Fruit fly (Drosophila melanogaster) whole organism, embryonic: ENCODE measurements around the gene MESR3.

ENCODE experiments used
- CG10654 ChIP-seq: fragments of 200-800 bp; sonication (Bioruptor generic); optimal IDR thresholded peaks from 2 replicates; lab custom pipeline; 2016; ENCODE audit warnings: missing biosample characterization, missing genetic modification characterization
- CG11085 ChIP-seq: fragments of 200-800 bp; sonication (Bioruptor generic); IDR thresholded peaks from 2 replicates; pipeline ENCODE4 v1.3.6; 2022; ENCODE audit warnings: missing biosample characterization, missing genetic modification characterization
- CG12236 ChIP-seq: fragments of 200-800 bp; sonication (Bioruptor generic); optimal IDR thresholded peaks from 2 replicates; lab custom pipeline; 2016; ENCODE audit warnings: missing biosample characterization, missing genetic modification characterization
- CG1233 ChIP-seq: fragments of 200-800 bp; sonication (Bioruptor generic); optimal IDR thresholded peaks from 4 replicates; lab custom pipeline; 2018; ENCODE audit warnings: missing biosample characterization, mild to moderate bottlenecking, missing genetic modification characterization
- CG12769 ChIP-seq: fragments of 200-800 bp; sonication (Bioruptor generic); optimal IDR thresholded peaks from 2 replicates; lab custom pipeline; 2019; ENCODE audit warnings: missing biosample characterization, mild to moderate bottlenecking, missing genetic modification characterization, moderate library complexity
- CG12942 ChIP-seq: fragments of 200-800 bp; sonication (Bioruptor generic); optimal IDR thresholded peaks from 3 replicates; lab custom pipeline; 2016; ENCODE audit warnings: missing biosample characterization, missing genetic modification characterization
- CG14441 ChIP-seq: fragments of 200-800 bp; sonication (Bioruptor generic); IDR thresholded peaks from 2 replicates; pipeline ENCODE4 v1.3.6; 2022; ENCODE audit warnings: missing biosample characterization, missing genetic modification characterization
- CG1529 ChIP-seq: fragments of 200-800 bp; sonication (Bioruptor generic); optimal IDR thresholded peaks from 3 replicates; lab custom pipeline; 2018; ENCODE audit warnings: missing biosample characterization, missing genetic modification characterization
- CG16779 ChIP-seq: fragments of 200-800 bp; sonication (Bioruptor generic); IDR thresholded peaks from 2 replicates; pipeline ENCODE4 v1.3.6; 2022; ENCODE audit warnings: missing biosample characterization, missing genetic modification characterization
- CG16813 ChIP-seq: fragments of 200-800 bp; sonication (Bioruptor generic); IDR thresholded peaks from 3 replicates; pipeline ENCODE4 v1.3.6; 2022; ENCODE audit warnings: missing biosample characterization, missing genetic modification characterization; ENCODE audit not compliant: partially characterized antibody
- CG3407 ChIP-seq: fragments of 200-800 bp; sonication (Bioruptor generic); optimal IDR thresholded peaks from 2 replicates; lab custom pipeline; 2018; ENCODE audit warnings: missing biosample characterization, mild to moderate bottlenecking, missing genetic modification characterization
- CG34224 ChIP-seq: fragments of 200-800 bp; sonication (Bioruptor generic); IDR thresholded peaks from 3 replicates; pipeline ENCODE4 v1.3.6; 2022; ENCODE audit warnings: missing biosample characterization, missing genetic modification characterization; ENCODE audit not compliant: partially characterized antibody
- CG34422 ChIP-seq: fragments of 200-800 bp; sonication (Bioruptor generic); IDR thresholded peaks from 3 replicates; pipeline ENCODE4 v1.3.6; 2022; ENCODE audit warnings: missing biosample characterization, missing genetic modification characterization
- CG3847 ChIP-seq: fragments of 200-800 bp; sonication (Bioruptor generic); IDR thresholded peaks from 2 replicates; pipeline ENCODE4 v1.3.6; 2022; ENCODE audit warnings: missing biosample characterization, missing genetic modification characterization
- CG5245 ChIP-seq: fragments of 200-800 bp; sonication (Bioruptor generic); optimal IDR thresholded peaks from 3 replicates; lab custom pipeline; 2016; ENCODE audit warnings: missing biosample characterization, missing genetic modification characterization
- CG6175 ChIP-seq: fragments of 200-800 bp; sonication (Bioruptor generic); IDR thresholded peaks from 3 replicates; pipeline ENCODE4 v1.3.6; 2022; ENCODE audit warnings: missing biosample characterization, missing genetic modification characterization
- CG7271 ChIP-seq: fragments of 200-800 bp; sonication (Bioruptor generic); optimal IDR thresholded peaks from 2 replicates; lab custom pipeline; 2018; ENCODE audit warnings: missing biosample characterization, mild to moderate bottlenecking, missing genetic modification characterization, moderate library complexity
- CG7357 ChIP-seq: fragments of 200-800 bp; sonication (Bioruptor generic); IDR thresholded peaks from 3 replicates; pipeline ENCODE4 v1.3.6; 2022; ENCODE audit warnings: missing biosample characterization, missing genetic modification characterization
- CG7963 ChIP-seq: fragments of 200-800 bp; sonication (Bioruptor generic); IDR thresholded peaks from 3 replicates; pipeline ENCODE4 v1.3.6; 2022; ENCODE audit warnings: missing biosample characterization, missing genetic modification characterization; ENCODE audit not compliant: partially characterized antibody
- CG8944 ChIP-seq: fragments of 200-800 bp; sonication (Bioruptor generic); optimal IDR thresholded peaks from 3 replicates; lab custom pipeline; 2016; ENCODE audit warnings: missing biosample characterization, missing genetic modification characterization
- D19A ChIP-seq: fragments of 200-800 bp; optimal IDR thresholded peaks from 3 replicates; lab custom pipeline; 2019; ENCODE audit warnings: missing biosample characterization, mild to moderate bottlenecking, missing genetic modification characterization, moderate library complexity
- D19B ChIP-seq: fragments of 200-800 bp; sonication (Bioruptor generic); optimal IDR thresholded peaks from 2 replicates; lab custom pipeline; 2017; ENCODE audit warnings: missing biosample characterization, mild to moderate bottlenecking, missing genetic modification characterization
- Dip2 ChIP-seq: fragments of 200-800 bp; sonication (Bioruptor generic); IDR thresholded peaks from 2 replicates; pipeline ENCODE4 v1.3.6; 2022; ENCODE audit warnings: missing biosample characterization, missing genetic modification characterization
- Dll ChIP-seq: fragments of 200-800 bp; sonication (Bioruptor generic); IDR thresholded peaks from 4 replicates; pipeline ENCODE4 v1.3.6; 2022; ENCODE audit warnings: missing biosample characterization, missing genetic modification characterization; ENCODE audit not compliant: partially characterized antibody
- Dref ChIP-seq: fragments of 200-800 bp; sonication (Bioruptor generic); IDR thresholded peaks from 2 replicates; pipeline ENCODE4 v1.3.6; 2022; ENCODE audit warnings: missing biosample characterization, missing genetic modification characterization
- Gsc ChIP-seq: fragments of 200-800 bp; sonication (Bioruptor generic); IDR thresholded peaks from 2 replicates; pipeline ENCODE4 v1.3.6; 2022; ENCODE audit warnings: missing biosample characterization, missing genetic modification characterization
- Hr39 ChIP-seq: fragments of >200 bp; optimal IDR thresholded peaks from 2 replicates; lab custom pipeline; 2017
- Jarid2 ChIP-seq: fragments of 200-800 bp; sonication (Bioruptor generic); optimal IDR thresholded peaks from 3 replicates; lab custom pipeline; 2017; ENCODE audit warnings: mild to moderate bottlenecking, missing biosample characterization, missing genetic modification reagents, missing genetic modification characterization
- Max ChIP-seq: fragments of 200-800 bp; sonication (Bioruptor generic); optimal IDR thresholded peaks from 2 replicates; lab custom pipeline; 2016; ENCODE audit warnings: missing biosample characterization, mild to moderate bottlenecking, missing genetic modification characterization
- Nf-YB ChIP-seq: fragments of 200-800 bp; sonication (Bioruptor generic); optimal IDR thresholded peaks from 3 replicates; lab custom pipeline; 2019; ENCODE audit warnings: missing biosample characterization, mild to moderate bottlenecking, missing genetic modification characterization, moderate library complexity
- Ravus ChIP-seq: fragments of 200-800 bp; sonication (Bioruptor generic); IDR thresholded peaks from 2 replicates; pipeline ENCODE4 v1.3.6; 2022; ENCODE audit warnings: missing biosample characterization, missing genetic modification characterization
- Sin3A ChIP-seq: fragments of >200 bp; optimal IDR thresholded peaks from 2 replicates; lab custom pipeline; 2018
- Tbp ChIP-seq: fragments of >200 bp; optimal IDR thresholded peaks from 2 replicates; lab custom pipeline; 2018; ENCODE audit warnings: missing biosample characterization, missing genetic modification characterization
- bigmax ChIP-seq: fragments of 200-800 bp; sonication (Bioruptor generic); optimal IDR thresholded peaks from 2 replicates; lab custom pipeline; 2018; ENCODE audit warnings: missing biosample characterization, mild to moderate bottlenecking, missing genetic modification characterization
- dmrt11E ChIP-seq: fragments of 200-800 bp; sonication (Bioruptor generic); optimal IDR thresholded peaks from 3 replicates; lab custom pipeline; 2018; ENCODE audit warnings: missing biosample characterization, mild to moderate bottlenecking, missing genetic modification characterization, moderate library complexity
- ewg ChIP-seq: fragments of 200-800 bp; sonication (Bioruptor generic); optimal IDR thresholded peaks from 3 replicates; lab custom pipeline; 2017; ENCODE audit warnings: mild to moderate bottlenecking, missing biosample characterization, missing genetic modification reagents, missing genetic modification characterization
- ftz-f1 ChIP-seq: fragments of 200-800 bp; sonication (Bioruptor generic); optimal IDR thresholded peaks from 2 replicates; lab custom pipeline; 2016; ENCODE audit warnings: missing biosample characterization, missing genetic modification characterization
- ham ChIP-seq: fragments of 200-800 bp; sonication (Bioruptor generic); IDR thresholded peaks from 2 replicates; pipeline ENCODE4 v1.3.6; 2022; ENCODE audit warnings: missing biosample characterization, missing genetic modification characterization
- ind ChIP-seq: fragments of 200-800 bp; sonication (Bioruptor generic); optimal IDR thresholded peaks from 3 replicates; lab custom pipeline; 2016; ENCODE audit warnings: missing biosample characterization, missing genetic modification characterization
- jumu ChIP-seq: fragments of 200-800 bp; sonication (Bioruptor generic); optimal IDR thresholded peaks from 3 replicates; lab custom pipeline; 2016; ENCODE audit warnings: missing biosample characterization, missing genetic modification characterization
- lbe ChIP-seq: fragments of 200-800 bp; sonication (Bioruptor generic); optimal IDR thresholded peaks from 2 replicates; lab custom pipeline; 2016; ENCODE audit warnings: missing biosample characterization, mild to moderate bottlenecking, missing genetic modification characterization
- mld ChIP-seq: fragments of 200-800 bp; sonication (Bioruptor generic); IDR thresholded peaks from 3 replicates; pipeline ENCODE4 v1.3.6; 2022; ENCODE audit warnings: missing biosample characterization, missing genetic modification characterization; ENCODE audit not compliant: partially characterized antibody
- org-1 ChIP-seq: fragments of 200-800 bp; sonication (Bioruptor generic); optimal IDR thresholded peaks from 2 replicates; lab custom pipeline; 2017; ENCODE audit warnings: missing biosample characterization, missing genetic modification characterization
- pan ChIP-seq, 4 experiments: fragments of >200 bp in 3 of 4; fragments of 200-800 bp in 1 of 4; sonication (Bioruptor generic) in 1 of 4; optimal IDR thresholded peaks in 3 of 4; IDR thresholded peaks in 1 of 4; 2 replicates each; pipeline versions ENCODE4 v1.3.6 to Lab custom; 2017 to 2022; ENCODE audit warnings: missing biosample characterization in 2 of 4, missing genetic modification characterization in 2 of 4, mixed read lengths in 1 of 4
- stc ChIP-seq: fragments of 200-800 bp; sonication (Bioruptor generic); IDR thresholded peaks from 2 replicates; pipeline ENCODE4 v1.3.6; 2022; ENCODE audit warnings: missing biosample characterization, missing genetic modification characterization
- toy ChIP-seq: fragments of 200-800 bp; sonication (Bioruptor generic); IDR thresholded peaks from 2 replicates; pipeline ENCODE4 v1.3.6; 2022; ENCODE audit warnings: missing biosample characterization, missing genetic modification characterization
- trem ChIP-seq: fragments of 200-800 bp; optimal IDR thresholded peaks from 3 replicates; lab custom pipeline; 2019; ENCODE audit warnings: missing biosample characterization, mild to moderate bottlenecking, missing genetic modification characterization, moderate library complexity
- vfl ChIP-seq: fragments of 200-800 bp; sonication (Bioruptor generic); optimal IDR thresholded peaks from 2 replicates; lab custom pipeline; 2016; ENCODE audit warnings: missing biosample characterization, missing genetic modification characterization
- wek ChIP-seq: fragments of 200-800 bp; sonication (Bioruptor generic); optimal IDR thresholded peaks from 3 replicates; lab custom pipeline; 2018; ENCODE audit warnings: missing biosample characterization, mild to moderate bottlenecking, missing genetic modification characterization, moderate library complexity
- zen ChIP-seq: fragments of 200-800 bp; sonication (Bioruptor generic); optimal IDR thresholded peaks from 3 replicates; lab custom pipeline; 2018; ENCODE audit warnings: missing biosample characterization, mild to moderate bottlenecking, missing genetic modification characterization, moderate library complexity
- zfh1 ChIP-seq: fragments of 200-800 bp; sonication (Bioruptor generic); IDR thresholded peaks from 3 replicates; pipeline ENCODE4 v1.3.6; 2022; ENCODE audit warnings: missing biosample characterization, missing genetic modification characterization

Gene MESR3

dm6 chr2L:18617003-18617402 lies at the start of gene MESR3 (continued):
- peak; percentile 34 for TF ChIP-seq dmrt11E
- peak; percentile 80 for TF ChIP-seq D19A (tag; lab: Kevin White, UChicago)
- no peak for TF ChIP-seq CG8944 (GFP tag; lab: Kevin White, UChicago)
- TF ChIP-seq CG1529 (GFP tag; lab: Kevin White, UChicago): no peak
- peak; percentile 54; the same call in 2 of the 3 replicates for TF ChIP-seq CG7357
- TF ChIP-seq Nf-YB (GFP tag; lab: Kevin White, UChicago): peak; percentile 45
- TF ChIP-seq CG3407: no peak
- no peak for TF ChIP-seq CG7963 (GFP tag; lab: Robert Waterston, UW)
- 0 out of 3 replicates have a peak, but pooled peaks have one; percentile 9 for TF ChIP-seq CG6175 (GFP tag; lab: Robert Waterston, UW)
- TF ChIP-seq CG34422: peak; percentile 80
- peak; percentile 43 for TF ChIP-seq CG10654 (GFP tag; lab: Kevin White, UChicago)
- TF ChIP-seq Max (GFP tag; lab: Kevin White, UChicago): no peak
- no peak for TF ChIP-seq Tbp
- TF ChIP-seq CG12769 (tag; lab: Kevin White, UChicago): no peak
- peak; percentile 31 for TF ChIP-seq bigmax
- no peak for TF ChIP-seq Sin3A (lab: Kevin White, UChicago)
- TF ChIP-seq CG12236 (GFP tag; lab: Kevin White, UChicago): no peak
- TF ChIP-seq CG1233 (GFP tag; lab: Kevin White, UChicago): peak; percentile 81
- peak; percentile 52 for TF ChIP-seq lbe (GFP tag; lab: Kevin White, UChicago)
- TF ChIP-seq CG3847 (GFP tag; lab: Robert Waterston, UW): peak; percentile 51
- TF ChIP-seq zfh1 (GFP tag; lab: Robert Waterston, UW): peak; percentile 19; the same call in 1 of the 3 replicates
- no peak for TF ChIP-seq CG16779 (GFP tag; lab: Robert Waterston, UW)
- peak; percentile 2 for TF ChIP-seq org-1 (GFP tag; lab: Kevin White, UChicago)
- no peak for TF ChIP-seq jumu (GFP tag; lab: Kevin White, UChicago)
- TF ChIP-seq CG14441 (GFP tag; lab: Robert Waterston, UW): peak; percentile 71
- no peak for TF ChIP-seq mld
- peak; percentile 30 for TF ChIP-seq CG5245 (GFP tag; lab: Kevin White, UChicago)
- peak; percentile 95 for TF ChIP-seq Jarid2
- TF ChIP-seq trem: peak; percentile 76
- peak; percentile 37 for TF ChIP-seq zen (tag; lab: Kevin White, UChicago)
- TF ChIP-seq ftz-f1 (GFP tag; lab: Kevin White, UChicago): peak; percentile 30
- TF ChIP-seq ham (GFP tag; lab: Robert Waterston, UW): no peak
- peak; percentile 58 for TF ChIP-seq CG7271
- TF ChIP-seq Ravus: no peak; the same call in 1 of the 2 replicates
- no peak for TF ChIP-seq Dref (GFP tag; lab: Robert Waterston, UW)
- TF ChIP-seq D19B (GFP tag; lab: Kevin White, UChicago): peak; percentile 66
- no peak for TF ChIP-seq Hr39 (lab: Kevin White, UChicago)
- no peak for TF ChIP-seq vfl (GFP tag; lab: Kevin White, UChicago)
- no peak for TF ChIP-seq CG12942
- no peak for TF ChIP-seq Dip2 (GFP tag; lab: Robert Waterston, UW)
- no peak for TF ChIP-seq CG34224 (GFP tag; lab: Robert Waterston, UW)
- no peak for TF ChIP-seq Dll (GFP tag; lab: Robert Waterston, UW)
- TF ChIP-seq CG11085 (GFP tag; lab: Robert Waterston, UW): peak; percentile 31; the same call in 1 of the 2 replicates
- TF ChIP-seq Gsc (GFP tag; lab: Robert Waterston, UW): no peak
- peak; percentile 19 for TF ChIP-seq ewg (GFP tag; lab: Kevin White, UChicago)
- TF ChIP-seq stc: peak; percentile 82; the same call in 1 of the 2 replicates
- TF ChIP-seq ind: peak; percentile 73
- peak; percentile 17 for TF ChIP-seq wek (GFP tag; lab: Kevin White, UChicago)
- TF ChIP-seq toy (GFP tag; lab: Robert Waterston, UW): no peak
- TF ChIP-seq CG16813 (GFP tag; lab: Robert Waterston, UW): no peak; the same call in 2 of the 3 replicates
- TF ChIP-seq pan (optimal IDR thresholded peaks at IDR 0.05; lab: Kevin White, UChicago): peak in 1 of 2 experiments; percentile 50
- peak in 1 of 2 experiments; percentile 83 for TF ChIP-seq pan (GFP tag; optimal IDR thresholded peaks at IDR 0.05 in 1 of 2, IDR thresholded peaks at IDR 0.05 in 1 of 2)
